ENCODE assay signal across 2 worm cellular contexts in the genomic region with DNA sequence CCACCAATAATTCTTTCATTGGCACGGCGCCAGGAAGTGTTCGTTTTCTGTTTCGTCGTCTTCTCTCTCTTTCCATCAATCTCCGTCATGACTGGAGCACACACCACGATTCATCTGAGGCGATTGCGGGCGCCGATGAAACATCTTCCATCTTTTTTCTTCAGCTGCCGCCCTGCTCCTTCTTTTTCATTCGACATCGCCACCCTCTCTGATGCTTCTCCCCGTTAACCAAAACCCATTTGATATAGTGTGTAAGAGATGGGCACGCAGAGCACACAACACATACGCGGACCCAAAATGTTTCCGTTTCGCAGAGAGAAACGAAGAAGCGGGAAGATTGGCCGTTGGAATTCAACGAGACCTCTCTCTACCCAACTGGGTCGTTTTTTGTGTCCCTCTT.
TF ChIP-seq lines count a peak whose summit lies in the region.

No protein-coding gene starts in this region.

TF ChIP-seq in whole organism, L2 larva, 48 proteins besides CTCF, POLR2A, EP300 and RAD21 (continued from another document):
- no peak for TF ChIP-seq nhr-6 (tag; optimal IDR thresholded peaks at IDR 0.05; lab: Kevin White, UChicago)
- no peak for TF ChIP-seq nhr-10 (tag; optimal IDR thresholded peaks at IDR 0.05; lab: Kevin White, UChicago)
- TF ChIP-seq gmeb-1 (tag; optimal IDR thresholded peaks at IDR 0.05; lab: Kevin White, UChicago), result no peak
- no peak for TF ChIP-seq R02D3.7 (tag; optimal IDR thresholded peaks at IDR 0.05; lab: Kevin White, UChicago)
- TF ChIP-seq nhr-237 (tag; optimal IDR thresholded peaks at IDR 0.05; lab: Kevin White, UChicago), result no peak
- TF ChIP-seq snpc-4 (tag; optimal IDR thresholded peaks at IDR 0.05; lab: Kevin White, UChicago), result no peak
- peak; percentile 43 for TF ChIP-seq C34F6.9 (tag; optimal IDR thresholded peaks at IDR 0.05; lab: Kevin White, UChicago)
- TF ChIP-seq lin-11 (tag; optimal IDR thresholded peaks at IDR 0.05; lab: Kevin White, UChicago), result no peak
- TF ChIP-seq unc-55 (GFP tag; optimal IDR thresholded peaks at IDR 0.05; lab: Kevin White, UChicago), result no peak
- TF ChIP-seq ZK546.5 (tag; optimal IDR thresholded peaks at IDR 0.05; lab: Kevin White, UChicago), result no peak
- no peak for TF ChIP-seq sma-9 (GFP tag; optimal IDR thresholded peaks at IDR 0.05; lab: Kevin White, UChicago)
- TF ChIP-seq sma-9 (tag; optimal IDR thresholded peaks at IDR 0.05; lab: Kevin White, UChicago), result no peak
- TF ChIP-seq ztf-4 (tag; optimal IDR thresholded peaks at IDR 0.05; lab: Kevin White, UChicago), result no peak
- TF ChIP-seq nhr-129 (tag; optimal IDR thresholded peaks at IDR 0.05; lab: Kevin White, UChicago), result peak; percentile 42
- TF ChIP-seq lin-13 (GFP tag; optimal IDR thresholded peaks at IDR 0.05; lab: Kevin White, UChicago), result no peak
- TF ChIP-seq nhr-11 (tag; optimal IDR thresholded peaks at IDR 0.05; lab: Kevin White, UChicago), result no peak
- no peak for TF ChIP-seq peb-1 (tag; optimal IDR thresholded peaks at IDR 0.05; lab: Kevin White, UChicago)
- TF ChIP-seq mab-5 (tag; optimal IDR thresholded peaks at IDR 0.05; lab: Kevin White, UChicago), result peak; percentile 74
- TF ChIP-seq crh-2 (tag; optimal IDR thresholded peaks at IDR 0.05; lab: Kevin White, UChicago), result no peak
- TF ChIP-seq dmd-4 (tag; optimal IDR thresholded peaks at IDR 0.05; lab: Kevin White, UChicago), result no peak
- TF ChIP-seq sma-3 (GFP tag; optimal IDR thresholded peaks at IDR 0.05; lab: Kevin White, UChicago), result no peak
- no peak for TF ChIP-seq nhr-12 (tag; optimal IDR thresholded peaks at IDR 0.05; lab: Kevin White, UChicago)
- peak; percentile 61 for TF ChIP-seq F13H6.1 (tag; optimal IDR thresholded peaks at IDR 0.05; lab: Kevin White, UChicago)
- TF ChIP-seq lsy-2 (tag; optimal IDR thresholded peaks at IDR 0.05; lab: Kevin White, UChicago), result peak in 1 of 2 experiments; percentile 49
- TF ChIP-seq fos-1 (tag; optimal IDR thresholded peaks at IDR 0.05; lab: Kevin White, UChicago), result no peak
- TF ChIP-seq alr-1 (tag; optimal IDR thresholded peaks at IDR 0.05; lab: Kevin White, UChicago), result no peak

TF ChIP-seq in whole organism, L4 larva, 104 proteins besides CTCF, POLR2A, EP300 and RAD21 (continued from another document):
- peak; percentile 26; the same call in 1 of the 2 replicates for TF ChIP-seq hmg-1.1 (GFP tag; IDR thresholded peaks at IDR 0.05; lab: Robert Waterston, UW)
- TF ChIP-seq F37D6.2 (tag; optimal IDR thresholded peaks at IDR 0.05; lab: Kevin White, UChicago), result peak; percentile 10
- TF ChIP-seq zip-11 (GFP tag; IDR thresholded peaks at IDR 0.05; lab: Robert Waterston, UW), result no peak
- no peak for TF ChIP-seq nhr-6 (tag; optimal IDR thresholded peaks at IDR 0.05; lab: Kevin White, UChicago)
- no peak for TF ChIP-seq Y75B8A.6 (GFP tag; IDR thresholded peaks at IDR 0.05; lab: Robert Waterston, UW)
- no peak for TF ChIP-seq daf-16 (GFP tag; optimal IDR thresholded peaks at IDR 0.05; lab: Kevin White, UChicago)
- no peak for TF ChIP-seq daf-16 (tag; optimal IDR thresholded peaks at IDR 0.05; lab: Kevin White, UChicago)
- peak; percentile 37 for TF ChIP-seq mes-2 (tag; optimal IDR thresholded peaks at IDR 0.05; lab: Kevin White, UChicago; ENCODE audit: poor library complexity, severe bottlenecking)
- no peak for TF ChIP-seq gei-8 (GFP tag; optimal IDR thresholded peaks at IDR 0.05; lab: Kevin White, UChicago)
- no peak for TF ChIP-seq lsy-2 (tag; optimal IDR thresholded peaks at IDR 0.05; lab: Kevin White, UChicago)
- TF ChIP-seq ceh-20 (GFP tag; IDR thresholded peaks at IDR 0.05; lab: Robert Waterston, UW), result peak; percentile 55; the same call in 1 of the 2 replicates
- TF ChIP-seq lin-38 (GFP tag; IDR thresholded peaks at IDR 0.05; lab: Robert Waterston, UW), result no peak
- TF ChIP-seq aha-1 (tag; lab: Kevin White, UChicago), result peak; percentile 94
- no peak for TF ChIP-seq nhr-48 (tag; optimal IDR thresholded peaks at IDR 0.05; lab: Kevin White, UChicago)
- TF ChIP-seq pha-4 (GFP tag; IDR thresholded peaks at IDR 0.05; lab: Robert Waterston, UW), result no peak
- no peak for TF ChIP-seq pha-4 (tag; optimal IDR thresholded peaks at IDR 0.05; lab: Kevin White, UChicago)
- no peak for TF ChIP-seq mxl-3 (GFP tag; optimal IDR thresholded peaks at IDR 0.05; lab: Kevin White, UChicago)
- TF ChIP-seq madf-5 (GFP tag; IDR thresholded peaks at IDR 0.05; lab: Robert Waterston, UW), result no peak
- no peak for TF ChIP-seq lin-13 (GFP tag; optimal IDR thresholded peaks at IDR 0.05; lab: Kevin White, UChicago)
- no peak for TF ChIP-seq skn-1 (tag; optimal IDR thresholded peaks at IDR 0.05; lab: Kevin White, UChicago)
- TF ChIP-seq dmd-8 (GFP tag; IDR thresholded peaks at IDR 0.05; lab: Robert Waterston, UW), result no peak
- no peak for TF ChIP-seq pqm-1 (tag; optimal IDR thresholded peaks at IDR 0.05; lab: Kevin White, UChicago)
